Worm (Caenorhabditis elegans): ENCODE data around the gene ttr-54.

Gene ttr-54

DNA sequence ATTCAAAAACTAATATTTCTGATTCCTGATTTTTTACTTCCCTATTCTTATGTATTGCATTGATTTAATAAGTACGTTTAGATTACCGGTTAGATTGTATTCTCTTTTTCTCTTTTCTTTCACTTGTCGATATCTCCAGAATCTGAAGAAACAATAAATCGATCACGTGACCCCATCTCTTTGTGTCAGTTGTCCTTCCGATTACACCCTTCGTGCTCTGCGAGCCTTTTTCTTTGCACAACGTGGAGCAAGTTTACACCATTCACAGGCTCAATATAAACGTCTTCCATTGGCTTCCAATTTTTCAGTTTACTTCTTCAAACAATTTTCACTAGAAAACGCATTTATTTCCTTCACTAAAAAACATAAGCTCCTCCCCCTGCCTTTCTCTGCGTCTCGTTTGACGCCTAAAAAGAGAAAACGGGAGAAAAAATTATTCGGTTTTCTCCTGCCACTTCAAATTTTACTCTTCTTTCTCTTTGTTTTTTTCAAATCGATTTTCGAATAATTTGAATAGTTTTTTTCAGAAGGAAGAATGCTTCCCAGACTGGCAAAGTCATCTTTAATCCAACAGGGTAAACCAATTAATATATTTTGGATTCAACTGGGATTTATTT lies 24.7 kb downstream of the ttr-54 start, which contains the start of gene gta-1 (continued):
- TF ChIP-seq spr-3 (GFP tag; optimal IDR thresholded peaks at IDR 0.05) (no peak), lir-3 (tag; optimal IDR thresholded peaks at IDR 0.05) (no peak), arid-1 (GFP tag; conservative IDR thresholded peaks at IDR 0.05) (no peak), nhr-11 (tag; optimal IDR thresholded peaks at IDR 0.05) (peak; percentile 18), nhr-76 (tag; optimal IDR thresholded peaks at IDR 0.05) (no peak)

DNA sequence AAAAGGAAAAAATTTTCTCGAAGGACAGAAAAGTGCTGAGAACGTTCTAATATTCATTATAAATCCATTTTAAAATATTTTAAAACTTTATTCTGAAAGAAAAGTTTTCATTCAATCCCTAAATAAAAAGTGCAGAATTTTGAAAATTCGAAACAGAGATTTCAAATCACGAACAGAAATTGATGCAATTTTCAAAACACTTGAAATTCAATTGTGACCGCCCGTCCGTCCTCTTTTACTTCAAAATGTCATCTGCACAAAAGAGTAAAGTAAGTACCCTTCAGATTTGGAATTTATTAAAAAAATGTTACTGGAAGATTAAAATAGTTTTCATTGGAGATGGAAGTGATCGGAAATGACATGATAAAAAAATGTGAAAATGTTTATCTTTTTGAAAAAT lies 32.9 kb downstream of the ttr-54 start:
- peak; percentile 44 for TF ChIP-seq fkh-10 (GFP tag; optimal IDR thresholded peaks at IDR 0.05)
- no peak for TF ChIP-seq vab-7 (GFP tag; IDR thresholded peaks at IDR 0.05)

DNA sequence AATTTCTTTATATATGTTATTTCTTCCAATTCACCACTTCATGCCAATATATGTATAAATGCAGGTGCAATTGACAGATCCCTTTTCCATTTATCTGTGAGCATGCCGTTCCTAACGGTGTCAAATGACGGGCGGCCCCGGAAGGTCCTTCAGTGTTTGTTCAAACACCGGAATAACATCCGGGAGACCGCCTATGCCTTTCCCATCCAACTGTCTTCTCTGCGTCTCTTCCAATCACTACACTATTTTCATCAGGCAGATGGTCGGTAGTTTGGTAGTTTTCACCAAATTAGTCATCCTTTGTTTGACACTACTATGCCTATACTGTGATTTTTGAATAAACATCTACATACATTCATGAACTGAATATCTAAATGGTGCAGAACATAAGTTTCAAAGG lies 35.0 kb downstream of the ttr-54 start:
- TF ChIP-seq unc-130 (GFP tag; optimal IDR thresholded peaks at IDR 0.05): no peak
- TF ChIP-seq lin-38 (GFP tag; IDR thresholded peaks at IDR 0.05): no peak
- no peak for TF ChIP-seq mxl-2 (GFP tag; conservative IDR thresholded peaks at IDR 0.05)
- TF ChIP-seq nhr-6 (tag; optimal IDR thresholded peaks at IDR 0.05): no peak
- TF ChIP-seq nhr-28 (tag; optimal IDR thresholded peaks at IDR 0.05): no peak
- no peak for TF ChIP-seq tra-1 (GFP tag; IDR thresholded peaks at IDR 0.05)
- TF ChIP-seq nhr-10 (tag; optimal IDR thresholded peaks at IDR 0.05): no peak
- no peak for TF ChIP-seq jun-1 (tag; optimal IDR thresholded peaks at IDR 0.05)

- TF ChIP-seq zfp-2 (tag; optimal IDR thresholded peaks at IDR 0.05) (no peak), sdz-12 (GFP tag; optimal IDR thresholded peaks at IDR 0.05) (no peak), nhr-77 (tag; optimal IDR thresholded peaks at IDR 0.05) (no peak), fkh-10 (GFP tag; optimal IDR thresholded peaks at IDR 0.05) (peak; percentile 55), mdt-29 (GFP tag; IDR thresholded peaks at IDR 0.05) (no peak), nhr-6 (tag; optimal IDR thresholded peaks at IDR 0.05) (no peak), hif-1 (tag; optimal IDR thresholded peaks at IDR 0.05) (no peak), mep-1 (tag; optimal IDR thresholded peaks at IDR 0.05) (no peak), ceh-62 (tag; optimal IDR thresholded peaks at IDR 0.05) (no peak), fos-1 (tag; optimal IDR thresholded peaks at IDR 0.05) (no peak), hlh-11 (tag; optimal IDR thresholded peaks at IDR 0.05) (no peak), tag-97 (GFP tag; IDR thresholded peaks at IDR 0.05) (no peak), T20F7.1 (GFP tag; optimal IDR thresholded peaks at IDR 0.05) (no peak), lin-1 (GFP tag; IDR thresholded peaks at IDR 0.05) (no peak), spr-3 (GFP tag; optimal IDR thresholded peaks at IDR 0.05) (no peak), unc-62 (GFP tag; optimal IDR thresholded peaks at IDR 0.05 in 1 of 2) (peak in 1 of 2 experiments; percentile 88), unc-62 (tag; optimal IDR thresholded peaks at IDR 0.05) (no peak), ZK546.5 (tag; optimal IDR thresholded peaks at IDR 0.05) (no peak)
These were observed 35.9 kb downstream of the ttr-54 start for ce11 chrIV:10191498-10191897.

DNA sequence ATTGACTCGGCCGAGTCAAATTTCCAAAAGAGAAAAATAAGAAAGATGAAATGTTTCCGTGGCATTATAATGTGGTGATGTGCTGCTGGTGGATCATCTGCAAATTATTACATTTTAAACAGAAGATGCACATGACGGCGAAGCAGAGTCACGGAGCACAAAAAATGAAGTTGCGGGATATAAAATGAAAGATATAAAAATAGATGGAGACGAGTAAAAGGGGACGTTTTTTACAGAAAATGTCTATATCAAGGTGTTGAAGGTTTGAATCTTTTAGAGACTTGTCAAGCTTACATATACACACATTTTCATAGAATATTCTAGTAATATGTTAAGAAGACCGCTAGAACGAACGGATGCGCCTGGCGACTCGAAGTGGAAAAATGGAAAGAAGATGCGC lies 38.8 kb downstream of the ttr-54 start, which contains the start of gene ptrg-1:
TSS of gene ptrg-1 (minus strand) at position 101 of the 400 bp plus-strand sequence.
- no peak for TF ChIP-seq F10B5.3 (tag; optimal IDR thresholded peaks at IDR 0.05)
- peak; percentile 3 for TF ChIP-seq aha-1 (tag)

ce11 chrIV:10197317-10197867 lies 41.8 kb downstream of the ttr-54 start, which contains the start of gene gon-4:
Gene gon-4 (plus strand): TSS chrIV:10197817.
- TF ChIP-seq unc-130 (GFP tag; optimal IDR thresholded peaks at IDR 0.05) (peak; percentile 46), pha-4 (GFP tag; IDR thresholded peaks at IDR 0.05) (no peak), pha-4 (tag; optimal IDR thresholded peaks at IDR 0.05) (peak; percentile 52), nhr-28 (tag; optimal IDR thresholded peaks at IDR 0.05) (peak; percentile 63), snpc-4 (tag; optimal IDR thresholded peaks at IDR 0.05) (no peak), mes-2 (tag; optimal IDR thresholded peaks at IDR 0.05; ENCODE audit: poor library complexity, severe bottlenecking) (peak; percentile 81), skn-1 (tag; optimal IDR thresholded peaks at IDR 0.05) (no peak)

Data from whole organism, L4 larva.